Fruit fly (Drosophila melanogaster) whole organism, embryonic: ENCODE results near the gene et.

Experiments used
- Bgb ChIP-seq: fragments of 200-800 bp; sonication (Bioruptor generic); IDR thresholded peaks from 2 replicates; pipeline ENCODE4 v1.3.6; 2022; ENCODE audit warnings: missing biosample characterization, missing genetic modification characterization; ENCODE audit not compliant: partially characterized antibody
- CG10462 ChIP-seq: fragments of 200-800 bp; sonication (Bioruptor generic); optimal IDR thresholded peaks from 2 replicates; lab custom pipeline; 2016; ENCODE audit warnings: missing biosample characterization, missing genetic modification characterization
- CG12071 ChIP-seq: fragments of 200-800 bp; sonication (Bioruptor generic); optimal IDR thresholded peaks from 3 replicates; lab custom pipeline; 2018; ENCODE audit warnings: missing biosample characterization, mild to moderate bottlenecking, missing genetic modification characterization
- CG13123 ChIP-seq: fragments of 200-800 bp; sonication (Bioruptor generic); optimal IDR thresholded peaks from 2 replicates; lab custom pipeline; 2016; ENCODE audit warnings: missing biosample characterization, missing genetic modification characterization
- CG13624 ChIP-seq: fragments of 200-800 bp; sonication (Bioruptor generic); optimal IDR thresholded peaks from 2 replicates; lab custom pipeline; 2016; ENCODE audit warnings: missing biosample characterization, missing genetic modification characterization
- CG14667 ChIP-seq: fragments of 200-800 bp; sonication (Bioruptor generic); IDR thresholded peaks from 2 replicates; pipeline ENCODE4 v1.3.6; 2022; ENCODE audit warnings: missing biosample characterization, missing genetic modification characterization
- CG17802 ChIP-seq: fragments of 200-800 bp; sonication (Bioruptor generic); optimal IDR thresholded peaks from 2 replicates; lab custom pipeline; 2018; ENCODE audit warnings: missing biosample characterization, mild to moderate bottlenecking, missing genetic modification characterization, moderate library complexity
- CG33557 ChIP-seq: fragments of 200-800 bp; sonication (Bioruptor generic); optimal IDR thresholded peaks from 2 replicates; lab custom pipeline; 2019; ENCODE audit warnings: missing biosample characterization, mild to moderate bottlenecking, missing genetic modification characterization, moderate library complexity
- CG4617 ChIP-seq: fragments of 200-800 bp; sonication (Bioruptor generic); optimal IDR thresholded peaks from 3 replicates; lab custom pipeline; 2016; ENCODE audit warnings: missing biosample characterization, missing genetic modification characterization, borderline replicate concordance
- CG6791 ChIP-seq: fragments of 200-800 bp; sonication (Bioruptor generic); IDR thresholded peaks from 3 replicates; pipeline ENCODE4 v1.3.6; 2022; ENCODE audit warnings: missing biosample characterization, missing genetic modification characterization; ENCODE audit not compliant: partially characterized antibody
- CG7786 ChIP-seq: fragments of 200-800 bp; sonication (Bioruptor generic); optimal IDR thresholded peaks from 2 replicates; lab custom pipeline; 2016; ENCODE audit warnings: missing biosample characterization, missing genetic modification characterization
- CG7963 ChIP-seq: fragments of 200-800 bp; sonication (Bioruptor generic); IDR thresholded peaks from 3 replicates; pipeline ENCODE4 v1.3.6; 2022; ENCODE audit warnings: missing biosample characterization, missing genetic modification characterization; ENCODE audit not compliant: partially characterized antibody
- CTCF ChIP-seq: fragments of 200-800 bp; sonication (Bioruptor generic); optimal IDR thresholded peaks from 2 replicates; lab custom pipeline; 2017; ENCODE audit warnings: missing biosample characterization, mild to moderate bottlenecking, missing genetic modification characterization, moderate library complexity
- D19B ChIP-seq: fragments of 200-800 bp; sonication (Bioruptor generic); optimal IDR thresholded peaks from 2 replicates; lab custom pipeline; 2017; ENCODE audit warnings: missing biosample characterization, mild to moderate bottlenecking, missing genetic modification characterization
- Dll ChIP-seq: fragments of 200-800 bp; sonication (Bioruptor generic); IDR thresholded peaks from 4 replicates; pipeline ENCODE4 v1.3.6; 2022; ENCODE audit warnings: missing biosample characterization, missing genetic modification characterization; ENCODE audit not compliant: partially characterized antibody
- E2f1 ChIP-seq: fragments of 200-800 bp; sonication (Bioruptor generic); IDR thresholded peaks from 2 replicates; pipeline ENCODE4 v1.3.6; 2022; ENCODE audit warnings: missing biosample characterization, missing genetic modification characterization
- Ets65A ChIP-seq: fragments of 200-800 bp; sonication (Bioruptor generic); peaks from one replicate; lab custom pipeline; 2016; ENCODE audit warnings: missing biosample characterization, missing genetic modification characterization
- Ets97D ChIP-seq: fragments of 200-800 bp; sonication (Bioruptor generic); optimal IDR thresholded peaks from 3 replicates; lab custom pipeline; 2016; ENCODE audit warnings: missing biosample characterization, missing genetic modification characterization
- Gug ChIP-seq: fragments of 200-800 bp; sonication (Bioruptor generic); IDR thresholded peaks from 4 replicates; pipeline ENCODE4 v1.3.6; 2022; ENCODE audit warnings: missing biosample characterization, missing genetic modification characterization
- HLH4C ChIP-seq: fragments of 200-800 bp; sonication (Bioruptor generic); IDR thresholded peaks from 3 replicates; pipeline ENCODE4 v1.3.6; 2022; ENCODE audit warnings: missing biosample characterization, missing genetic modification characterization; ENCODE audit not compliant: partially characterized antibody
- HLH54F ChIP-seq: fragments of 200-800 bp; sonication (Bioruptor generic); optimal IDR thresholded peaks from 3 replicates; lab custom pipeline; 2016; ENCODE audit warnings: missing biosample characterization, missing genetic modification characterization
- Mad ChIP-seq: fragments of 200-800 bp; sonication (Bioruptor generic); optimal IDR thresholded peaks from 2 replicates; lab custom pipeline; 2016; ENCODE audit warnings: missing biosample characterization, missing genetic modification characterization
- Meics ChIP-seq: fragments of 200-800 bp; sonication (Bioruptor generic); optimal IDR thresholded peaks from 2 replicates; lab custom pipeline; 2017; ENCODE audit warnings: missing biosample characterization, mild to moderate bottlenecking, missing genetic modification characterization
- NfI ChIP-seq: fragments of 200-800 bp; sonication (Bioruptor generic); optimal IDR thresholded peaks from 3 replicates; lab custom pipeline; 2018; ENCODE audit warnings: missing biosample characterization, mild to moderate bottlenecking, missing genetic modification characterization, moderate library complexity
- Oaz ChIP-seq: fragments of 200-800 bp; sonication (Bioruptor generic); IDR thresholded peaks from 2 replicates; pipeline ENCODE4 v1.3.6; 2022; ENCODE audit warnings: missing biosample characterization, missing genetic modification characterization
- Pdp1 ChIP-seq, 2 experiments: fragments of 200-800 bp; sonication (Bioruptor generic); optimal IDR thresholded peaks; 3 replicates each; lab custom pipeline; 2016; ENCODE audit warnings: missing biosample characterization in 2 of 2, missing genetic modification characterization in 2 of 2, mild to moderate bottlenecking in 1 of 2, moderate library complexity in 1 of 2
- Ptx1 ChIP-seq: fragments of 200-800 bp; sonication (Bioruptor generic); IDR thresholded peaks from 2 replicates; pipeline ENCODE4 v1.3.6; 2022; ENCODE audit warnings: missing biosample characterization, missing genetic modification characterization
- Sry-δ ChIP-seq: fragments of 200-800 bp; sonication (Bioruptor generic); optimal IDR thresholded peaks from 2 replicates; lab custom pipeline; 2016; ENCODE audit warnings: missing biosample characterization, missing genetic modification characterization
- abd-A ChIP-seq: fragments of 200-800 bp; sonication (Bioruptor generic); optimal IDR thresholded peaks from 3 replicates; lab custom pipeline; 2019; ENCODE audit warnings: missing biosample characterization, mild to moderate bottlenecking, missing genetic modification characterization, moderate library complexity
- bbx ChIP-seq: fragments of 200-800 bp; sonication (Bioruptor generic); IDR thresholded peaks from 2 replicates; pipeline ENCODE4 v1.3.6; 2022; ENCODE audit warnings: missing biosample characterization, missing genetic modification characterization; ENCODE audit not compliant: partially characterized antibody
- bowl ChIP-seq: fragments of 200-800 bp; sonication (Bioruptor generic); IDR thresholded peaks from 2 replicates; pipeline ENCODE4 v1.3.6; 2022; ENCODE audit warnings: missing biosample characterization, missing genetic modification characterization
- cad ChIP-seq: fragments of >200 bp; optimal IDR thresholded peaks from 2 replicates; lab custom pipeline; 2017; ENCODE audit warnings: missing biosample characterization, missing genetic modification characterization
- corto ChIP-seq: fragments of 200-800 bp; sonication (Bioruptor generic); optimal IDR thresholded peaks from 2 replicates; lab custom pipeline; 2016; ENCODE audit warnings: missing biosample characterization, mild to moderate bottlenecking, missing genetic modification characterization, moderate library complexity
- croc ChIP-seq: fragments of 200-800 bp; sonication (Bioruptor generic); conservative IDR thresholded peaks from 3 replicates; pipeline ENCODE4 v1.3.6; 2022; ENCODE audit warnings: missing biosample characterization, missing genetic modification characterization
- dimm ChIP-seq: fragments of 200-800 bp; sonication (Bioruptor generic); IDR thresholded peaks from 2 replicates; pipeline ENCODE4 v1.3.6; 2022; ENCODE audit warnings: missing biosample characterization, missing genetic modification characterization
- gt ChIP-seq: fragments of 200-800 bp; sonication (Bioruptor generic); IDR thresholded peaks from 2 replicates; pipeline ENCODE4 v1.3.6; 2022; ENCODE audit warnings: missing biosample characterization, missing genetic modification characterization
- hb ChIP-seq: fragments of 200-800 bp; sonication (Bioruptor generic); IDR thresholded peaks from 3 replicates; pipeline ENCODE4 v1.3.6; 2022; ENCODE audit warnings: missing biosample characterization, missing genetic modification characterization; ENCODE audit not compliant: partially characterized antibody
- kay ChIP-seq: fragments of 200-800 bp; sonication (Bioruptor generic); optimal IDR thresholded peaks from 2 replicates; lab custom pipeline; 2016; ENCODE audit warnings: missing biosample characterization, missing genetic modification characterization
- klu ChIP-seq: fragments of 200-800 bp; sonication (Bioruptor generic); IDR thresholded peaks from 2 replicates; pipeline ENCODE4 v1.3.6; 2022; ENCODE audit warnings: missing biosample characterization, missing genetic modification characterization
- mld ChIP-seq: fragments of 200-800 bp; sonication (Bioruptor generic); IDR thresholded peaks from 3 replicates; pipeline ENCODE4 v1.3.6; 2022; ENCODE audit warnings: missing biosample characterization, missing genetic modification characterization; ENCODE audit not compliant: partially characterized antibody
- nerfin-2 ChIP-seq: fragments of 200-800 bp; sonication (Bioruptor generic); IDR thresholded peaks from 2 replicates; pipeline ENCODE4 v1.3.6; 2022; ENCODE audit warnings: missing biosample characterization, missing genetic modification characterization; ENCODE audit not compliant: partially characterized antibody
- pan ChIP-seq, 4 experiments: fragments of >200 bp in 3 of 4; fragments of 200-800 bp in 1 of 4; sonication (Bioruptor generic) in 1 of 4; optimal IDR thresholded peaks in 3 of 4; IDR thresholded peaks in 1 of 4; 2 replicates each; pipeline versions ENCODE4 v1.3.6 to Lab custom; 2017 to 2022; ENCODE audit warnings: missing biosample characterization in 2 of 4, missing genetic modification characterization in 2 of 4, mixed read lengths in 1 of 4
- ranshi ChIP-seq: fragments of 200-800 bp; sonication (Bioruptor generic); IDR thresholded peaks from 2 replicates; pipeline ENCODE4 v1.3.6; 2022; ENCODE audit warnings: missing biosample characterization, missing genetic modification characterization
- sima ChIP-seq: fragments of 200-800 bp; sonication (Bioruptor generic); optimal IDR thresholded peaks from 2 replicates; lab custom pipeline; 2016; ENCODE audit warnings: missing biosample characterization, missing genetic modification characterization
- ttk ChIP-seq: fragments of 200-800 bp; sonication (Bioruptor generic); IDR thresholded peaks from 2 replicates; pipeline ENCODE4 v2.1.2; 2022; ENCODE audit warnings: missing biosample characterization, missing genetic modification characterization
- twi ChIP-seq: fragments of 200-800 bp; optimal IDR thresholded peaks from 2 replicates; lab custom pipeline; 2019; ENCODE audit warnings: missing biosample characterization, mild to moderate bottlenecking, missing genetic modification characterization, moderate library complexity
- vvl ChIP-seq: fragments of 200-800 bp; sonication (Bioruptor generic); IDR thresholded peaks from 2 replicates; pipeline ENCODE4 v1.3.6; 2022; ENCODE audit warnings: missing biosample characterization, missing genetic modification characterization

Gene et

DNA sequence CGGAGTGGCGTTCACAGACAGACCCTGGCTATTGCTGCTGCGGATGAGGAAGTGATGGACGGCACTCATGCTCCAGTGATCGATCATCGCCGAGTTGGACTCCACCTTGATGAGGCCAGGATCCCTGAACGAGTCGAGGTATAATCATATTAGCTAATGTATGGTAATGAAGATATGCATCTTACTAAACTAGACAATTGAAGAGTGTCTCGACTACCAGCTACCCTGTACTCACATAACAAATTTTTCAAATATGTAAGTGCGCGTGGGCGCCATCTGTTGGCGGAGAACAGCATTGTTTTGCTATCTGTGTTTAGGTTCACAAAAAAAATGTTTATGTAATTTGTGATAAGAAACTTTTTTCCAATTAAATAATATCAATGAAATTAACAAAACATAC is 3.5 kb upstream of the et start (continued):
- TF ChIP-seq CG7786 (GFP tag; lab: Kevin White, UChicago) (no peak), Ets97D (GFP tag; lab: Kevin White, UChicago) (no peak), Meics (GFP tag; lab: Kevin White, UChicago) (no peak), Mad (no peak), NfI (GFP tag; lab: Kevin White, UChicago) (no peak), CG17802 (tag; lab: Kevin White, UChicago) (no peak), E2f1 (no peak), CG13624 (no peak), pan (optimal IDR thresholded peaks at IDR 0.05; lab: Kevin White, UChicago) (no peak), pan (GFP tag; optimal IDR thresholded peaks at IDR 0.05 in 1 of 2, IDR thresholded peaks at IDR 0.05 in 1 of 2) (no peak), gt (GFP tag; lab: Robert Waterston, UW) (no peak), ttk (GFP tag; lab: Robert Waterston, UW) (no peak), Ptx1 (GFP tag; lab: Robert Waterston, UW) (no peak), Sry-δ (GFP tag; lab: Kevin White, UChicago) (no peak), CG10462 (GFP tag; lab: Kevin White, UChicago) (no peak), dimm (no peak), ranshi (GFP tag; lab: Robert Waterston, UW) (no peak), CG33557 (GFP tag; lab: Kevin White, UChicago) (no peak), bbx (GFP tag; lab: Robert Waterston, UW) (0 out of 2 replicates have a peak, but pooled peaks have one; percentile 35), CG13123 (no peak), D19B (GFP tag; lab: Kevin White, UChicago) (peak; percentile 51), mld (GFP tag; lab: Robert Waterston, UW) (0 out of 3 replicates have a peak, but pooled peaks have one; percentile 17), nerfin-2 (GFP tag; lab: Robert Waterston, UW) (peak; percentile 33; the same call in 1 of the 2 replicates), Bgb (peak; percentile 19; the same call in 1 of the 2 replicates), CG7963 (GFP tag; lab: Robert Waterston, UW) (peak; percentile 13; the same call in 1 of the 3 replicates), HLH4C (GFP tag; lab: Robert Waterston, UW) (peak; percentile 64; the same call in 2 of the 3 replicates), CG14667 (GFP tag; lab: Robert Waterston, UW) (no peak), Oaz (GFP tag; lab: Robert Waterston, UW) (no peak), abd-A (tag; lab: Kevin White, UChicago) (no peak), CTCF (GFP tag; lab: Kevin White, UChicago) (peak; percentile 86), klu (GFP tag; lab: Robert Waterston, UW) (no peak), bowl (GFP tag; lab: Robert Waterston, UW) (no peak), corto (no peak), cad (GFP tag; lab: Kevin White, UChicago) (no peak), CG4617 (GFP tag; lab: Kevin White, UChicago) (no peak), Pdp1 (GFP tag; optimal IDR thresholded peaks at IDR 0.05; lab: Kevin White, UChicago) (peak in 1 of 2 experiments; percentile 9), sima (no peak), kay (GFP tag; lab: Kevin White, UChicago) (no peak), CG6791 (GFP tag; lab: Robert Waterston, UW) (peak; percentile 59; the same call in 1 of the 3 replicates), Dll (GFP tag; lab: Robert Waterston, UW) (no peak), HLH54F (no peak), Gug (GFP tag; lab: Robert Waterston, UW) (no peak), CG12071 (GFP tag; lab: Kevin White, UChicago) (no peak), Ets65A (GFP tag; lab: Kevin White, UChicago) (no peak), hb (GFP tag; lab: Robert Waterston, UW) (peak; percentile 57; the same call in 1 of the 3 replicates), croc (no peak), vvl (GFP tag; lab: Robert Waterston, UW) (no peak), twi (tag; lab: Kevin White, UChicago) (no peak)
